Fruit fly (Drosophila melanogaster) whole organism, wandering third instar larva: ENCODE measurements around the gene Cyp4d2.

ENCODE experiments used
- Abd-B ChIP-seq: fragments of >200 bp; optimal IDR thresholded peaks from 2 replicates; lab custom pipeline; 2017; ENCODE audit warnings: missing biosample characterization, missing genetic modification characterization
- CG32264 ChIP-seq: fragments of 200-800 bp; sonication (Bioruptor generic); optimal IDR thresholded peaks from 2 replicates; lab custom pipeline; 2016; ENCODE audit warnings: missing biosample characterization, missing genetic modification characterization
- CG9705 ChIP-seq: fragments of 200-800 bp; sonication (Bioruptor generic); optimal IDR thresholded peaks from 2 replicates; lab custom pipeline; 2018; ENCODE audit warnings: missing biosample characterization, mild to moderate bottlenecking, missing genetic modification characterization
- CrebA ChIP-seq: fragments of 200-800 bp; sonication (Bioruptor generic); optimal IDR thresholded peaks from 2 replicates; lab custom pipeline; 2016; ENCODE audit warnings: missing biosample characterization, mild to moderate bottlenecking, missing genetic modification characterization, borderline replicate concordance
- Dfd ChIP-seq: fragments of >200 bp; optimal IDR thresholded peaks from 2 replicates; lab custom pipeline; 2017; ENCODE audit warnings: missing biosample characterization, missing genetic modification characterization
- Dif ChIP-seq: fragments of 200-275, 200-300 bp; sonication (Bioruptor generic); optimal IDR thresholded peaks from 2 replicates; lab custom pipeline; 2018; ENCODE audit warnings: missing biosample characterization, missing genetic modification characterization; ENCODE audit not compliant: partially characterized antibody
- GATAd ChIP-seq: sonication (Bioruptor generic); optimal IDR thresholded peaks from 2 replicates; lab custom pipeline; 2016; ENCODE audit warnings: missing biosample characterization, missing genetic modification characterization
- HLH106 ChIP-seq: fragments of 200-800 bp; optimal IDR thresholded peaks from 3 replicates; lab custom pipeline; 2019; ENCODE audit warnings: missing biosample characterization, mild to moderate bottlenecking, missing genetic modification characterization, moderate library complexity
- Hnf4 ChIP-seq: fragments of 200-800 bp; sonication (Bioruptor generic); optimal IDR thresholded peaks from 2 replicates; lab custom pipeline; 2016; ENCODE audit warnings: missing biosample characterization, mild to moderate bottlenecking, missing genetic modification characterization
- Hr78 ChIP-seq: fragments of >200 bp; optimal IDR thresholded peaks from 2 replicates; lab custom pipeline; 2017; ENCODE audit warnings: missing biosample characterization, missing genetic modification characterization
- Hr83 ChIP-seq: fragments of 200-300 bp; sonication (Bioruptor generic); optimal IDR thresholded peaks from 2 replicates; lab custom pipeline; 2016; ENCODE audit warnings: missing biosample characterization, mild to moderate bottlenecking, missing genetic modification characterization, moderate library complexity; ENCODE audit not compliant: poor library complexity, severe bottlenecking
- Jra ChIP-seq: sonication (Bioruptor generic); optimal IDR thresholded peaks from 2 replicates; lab custom pipeline; 2016; ENCODE audit warnings: missing biosample characterization, missing genetic modification characterization
- Mio ChIP-seq: sonication (Bioruptor generic); optimal IDR thresholded peaks from 2 replicates; lab custom pipeline; 2016; ENCODE audit warnings: missing biosample characterization, missing genetic modification characterization
- Myc ChIP-seq: fragments of >200 bp; optimal IDR thresholded peaks from 2 replicates; lab custom pipeline; 2017
- N ChIP-seq: fragments of >200 bp; optimal IDR thresholded peaks from 2 replicates; lab custom pipeline; 2018; ENCODE audit warnings: missing biosample characterization, missing external identifiers, missing genetic modification characterization
- OdsH ChIP-seq: fragments of 200-800 bp; sonication (Bioruptor generic); optimal IDR thresholded peaks from 2 replicates; lab custom pipeline; 2016; ENCODE audit warnings: missing biosample characterization, mild to moderate bottlenecking, missing genetic modification characterization
- Rel ChIP-seq, 2 experiments: fragments of 200-800 bp; sonication (Bioruptor generic) in 1 of 2; optimal IDR thresholded peaks; 2 replicates in 1 of 2; 3 replicates in 1 of 2; lab custom pipeline; 2016 to 2019; ENCODE audit warnings: mild to moderate bottlenecking in 2 of 2, missing biosample characterization in 2 of 2, missing genetic modification characterization in 2 of 2, moderate library complexity in 1 of 2
- Sp1 ChIP-seq: fragments of 200-800 bp; sonication (Bioruptor generic); optimal IDR thresholded peaks from 3 replicates; lab custom pipeline; 2019; ENCODE audit warnings: missing biosample characterization, mild to moderate bottlenecking, missing genetic modification characterization, moderate library complexity
- Vsx2 ChIP-seq: fragments of 200-300, 225-300 bp; sonication (Bioruptor generic); optimal IDR thresholded peaks from 2 replicates; lab custom pipeline; 2018; ENCODE audit warnings: missing biosample characterization, missing genetic modification characterization; ENCODE audit not compliant: partially characterized antibody
- br ChIP-seq: fragments of 200-800 bp; sonication (Bioruptor generic); optimal IDR thresholded peaks from 2 replicates; lab custom pipeline; 2016; ENCODE audit warnings: missing biosample characterization, missing genetic modification characterization
- brk ChIP-seq: fragments of 200-800 bp; sonication (Bioruptor generic); optimal IDR thresholded peaks from 2 replicates; lab custom pipeline; 2016; ENCODE audit warnings: missing biosample characterization, mild to moderate bottlenecking, missing genetic modification characterization
- dl ChIP-seq, 2 experiments: fragments of 175-275, 200-275 bp in 1 of 2; fragments of 200-275 bp in 1 of 2; sonication (Bioruptor generic); optimal IDR thresholded peaks; lab custom pipeline; 2018; ENCODE audit warnings: mild to moderate bottlenecking in 2 of 2, missing biosample characterization in 2 of 2, missing genetic modification characterization in 2 of 2, moderate library complexity in 2 of 2; ENCODE audit not compliant: partially characterized antibody in 2 of 2, insufficient read depth in 1 of 2
- dmrt93B ChIP-seq: fragments of 200-800 bp; sonication (Bioruptor generic); optimal IDR thresholded peaks from 2 replicates; lab custom pipeline; 2018; ENCODE audit warnings: missing biosample characterization, mild to moderate bottlenecking, missing genetic modification characterization
- dsf ChIP-seq: sonication (Bioruptor generic); optimal IDR thresholded peaks from 2 replicates; lab custom pipeline; 2016; ENCODE audit warnings: missing biosample characterization, missing genetic modification characterization, borderline replicate concordance
- ey ChIP-seq: fragments of 200-800 bp; sonication (Bioruptor generic); optimal IDR thresholded peaks from 2 replicates; lab custom pipeline; 2016; ENCODE audit warnings: missing biosample characterization, missing genetic modification characterization
- foxo ChIP-seq, 2 experiments: fragments of 200-800 bp; sonication (Bioruptor generic); optimal IDR thresholded peaks; 2 replicates in 1 of 2; 3 replicates in 1 of 2; lab custom pipeline; 2016 to 2017; ENCODE audit warnings: missing biosample characterization in 2 of 2, missing genetic modification characterization in 2 of 2
- fru ChIP-seq: fragments of 200-800 bp; sonication (Bioruptor generic); optimal IDR thresholded peaks from 3 replicates; lab custom pipeline; 2016; ENCODE audit warnings: missing biosample characterization, mild to moderate bottlenecking, missing genetic modification characterization
- h ChIP-seq: fragments of 200-800 bp; sonication (Bioruptor generic); optimal IDR thresholded peaks from 3 replicates; lab custom pipeline; 2016; ENCODE audit warnings: missing biosample characterization, mild to moderate bottlenecking, missing genetic modification characterization
- jim ChIP-seq: fragments of 175-275, 200-325 bp; sonication (Bioruptor generic); optimal IDR thresholded peaks from 2 replicates; lab custom pipeline; 2016; ENCODE audit warnings: missing biosample characterization, mild to moderate bottlenecking, missing genetic modification characterization
- lola ChIP-seq: fragments of >200 bp; optimal IDR thresholded peaks from 2 replicates; lab custom pipeline; 2017; ENCODE audit warnings: missing biosample characterization, missing genetic modification characterization
- pan ChIP-seq: fragments of >200 bp; optimal IDR thresholded peaks from 2 replicates; lab custom pipeline; 2017
- psq ChIP-seq: fragments of 200-800 bp; sonication (Bioruptor generic); optimal IDR thresholded peaks from 3 replicates; lab custom pipeline; 2017; ENCODE audit warnings: missing biosample characterization, mild to moderate bottlenecking, missing genetic modification characterization, moderate library complexity
- rgr ChIP-seq: fragments of 200-800 bp; sonication (Bioruptor generic); optimal IDR thresholded peaks from 3 replicates; lab custom pipeline; 2016; ENCODE audit warnings: missing biosample characterization, mild to moderate bottlenecking, missing genetic modification characterization
- sage ChIP-seq: fragments of 200-800 bp; sonication (Bioruptor generic); optimal IDR thresholded peaks from 2 replicates; lab custom pipeline; 2016; ENCODE audit warnings: missing biosample characterization, mild to moderate bottlenecking, missing genetic modification characterization
- sv ChIP-seq: fragments of 200-800 bp; sonication (Bioruptor generic); optimal IDR thresholded peaks from 3 replicates; lab custom pipeline; 2016; ENCODE audit warnings: missing biosample characterization, missing genetic modification characterization
- tai ChIP-seq: sonication (Bioruptor generic); optimal IDR thresholded peaks from 2 replicates; lab custom pipeline; 2016; ENCODE audit warnings: missing biosample characterization, missing genetic modification characterization
- usp ChIP-seq: fragments of >200 bp; optimal IDR thresholded peaks from 2 replicates; lab custom pipeline; 2017; ENCODE audit warnings: missing biosample characterization, missing genetic modification characterization
- woc ChIP-seq: sonication (Bioruptor generic); optimal IDR thresholded peaks from 2 replicates; lab custom pipeline; 2016; ENCODE audit warnings: missing biosample characterization, mild to moderate bottlenecking, missing genetic modification characterization

Cyp4d2 gene

dm6 chrX:2208641-2209241, 32.9 kb downstream of the Cyp4d2 start:
- TF ChIP-seq pan (lab: Kevin White, UChicago) (no peak), rgr (GFP tag; lab: Kevin White, UChicago) (no peak), CG9705 (GFP tag; lab: Kevin White, UChicago) (no peak), HLH106 (no peak), Jra (GFP tag; lab: Kevin White, UChicago) (no peak), sv (GFP tag; lab: Kevin White, UChicago) (no peak), OdsH (GFP tag; lab: Kevin White, UChicago) (no peak), jim (GFP tag; lab: Kevin White, UChicago) (no peak), Hr78 (GFP tag; lab: Kevin White, UChicago) (no peak)
- TF ChIP-seq, all 38 proteins: peak for 0

DNA sequence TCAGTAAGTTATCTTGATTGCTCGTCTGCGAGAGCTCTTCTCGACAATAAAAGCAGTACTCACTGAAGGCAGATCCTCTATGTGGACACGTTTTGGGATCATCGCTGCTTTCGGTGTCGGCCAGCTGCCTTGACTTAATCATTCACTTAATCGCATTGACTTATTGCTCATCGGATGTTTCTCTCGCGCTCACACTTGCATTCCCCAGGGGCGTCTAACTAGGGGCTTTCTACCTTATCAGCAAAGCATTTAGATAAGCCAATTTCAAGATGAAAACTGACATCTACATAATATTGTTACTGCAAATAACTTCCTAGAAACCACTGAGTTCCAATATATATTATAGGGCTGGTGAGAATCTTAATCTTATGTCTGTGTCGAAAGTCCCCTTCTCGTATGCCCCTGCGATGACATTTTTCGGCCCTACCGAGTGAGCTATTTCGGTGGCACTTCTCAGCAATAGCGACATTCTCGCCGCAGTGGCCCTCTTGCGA, 36.6 kb downstream of the Cyp4d2 start:
- no peak for TF ChIP-seq Hr78 (GFP tag; lab: Kevin White, UChicago)
- TF ChIP-seq Sp1 (GFP tag; lab: Kevin White, UChicago) = no peak
- TF ChIP-seq Hr83 (GFP tag; lab: Kevin White, UChicago) = no peak
- no peak for TF ChIP-seq woc (GFP tag; lab: Kevin White, UChicago)
- no peak for TF ChIP-seq N (GFP tag; lab: Kevin White, UChicago)
- TF ChIP-seq brk = no peak
- no peak for TF ChIP-seq psq (GFP tag; lab: Kevin White, UChicago)
- no peak for TF ChIP-seq Hnf4 (GFP tag; lab: Kevin White, UChicago)
- no peak for TF ChIP-seq jim (GFP tag; lab: Kevin White, UChicago)
- TF ChIP-seq dsf (GFP tag; lab: Kevin White, UChicago) = no peak
- TF ChIP-seq Abd-B (GFP tag; lab: Kevin White, UChicago) = no peak
- TF ChIP-seq fru (GFP tag; lab: Kevin White, UChicago) = peak; percentile 36
- TF ChIP-seq h (GFP tag; lab: Kevin White, UChicago) = peak; percentile 15
- TF ChIP-seq Dfd (GFP tag; lab: Kevin White, UChicago) = no peak
- no peak for TF ChIP-seq Mio (GFP tag; lab: Kevin White, UChicago)
- peak; percentile 36 for TF ChIP-seq HLH106
- TF ChIP-seq tai = no peak
- no peak for TF ChIP-seq OdsH (GFP tag; lab: Kevin White, UChicago)
- TF ChIP-seq pan (lab: Kevin White, UChicago) = no peak
- TF ChIP-seq ey (GFP tag; lab: Kevin White, UChicago) = no peak
- no peak for TF ChIP-seq GATAd (GFP tag; lab: Kevin White, UChicago)
- no peak for TF ChIP-seq Rel (GFP tag; optimal IDR thresholded peaks at IDR 0.05; lab: Kevin White, UChicago)
- TF ChIP-seq Rel (tag; optimal IDR thresholded peaks at IDR 0.05; lab: Kevin White, UChicago) = peak; percentile 65
- TF ChIP-seq br = no peak
- no peak for TF ChIP-seq Jra (GFP tag; lab: Kevin White, UChicago)
- TF ChIP-seq CG32264 = no peak
- TF ChIP-seq lola (GFP tag; lab: Kevin White, UChicago) = no peak
- no peak for TF ChIP-seq dmrt93B (GFP tag; lab: Kevin White, UChicago)
- TF ChIP-seq sv (GFP tag; lab: Kevin White, UChicago) = no peak
- TF ChIP-seq sage = no peak
- no peak for TF ChIP-seq Vsx2
- no peak for TF ChIP-seq usp (GFP tag; lab: Kevin White, UChicago)
- peak in 1 of 2 experiments; percentile 23 for TF ChIP-seq foxo (GFP tag; optimal IDR thresholded peaks at IDR 0.05; lab: Kevin White, UChicago)
- no peak for TF ChIP-seq CrebA (GFP tag; lab: Kevin White, UChicago)
- TF ChIP-seq Dif (GFP tag; lab: Kevin White, UChicago) = no peak
- no peak for TF ChIP-seq rgr (GFP tag; lab: Kevin White, UChicago)
- no peak for TF ChIP-seq CG9705 (GFP tag; lab: Kevin White, UChicago)
- TF ChIP-seq dl (GFP tag; optimal IDR thresholded peaks at IDR 0.05; lab: Kevin White, UChicago; ENCODE audit: insufficient read depth in 1 of 2, partially characterized antibody in 2 of 2) = no peak
- TF ChIP-seq Myc (lab: Kevin White, UChicago) = no peak
